Fruit fly (Drosophila melanogaster): Measurements from ENCODE around the gene Art6.

DNA sequence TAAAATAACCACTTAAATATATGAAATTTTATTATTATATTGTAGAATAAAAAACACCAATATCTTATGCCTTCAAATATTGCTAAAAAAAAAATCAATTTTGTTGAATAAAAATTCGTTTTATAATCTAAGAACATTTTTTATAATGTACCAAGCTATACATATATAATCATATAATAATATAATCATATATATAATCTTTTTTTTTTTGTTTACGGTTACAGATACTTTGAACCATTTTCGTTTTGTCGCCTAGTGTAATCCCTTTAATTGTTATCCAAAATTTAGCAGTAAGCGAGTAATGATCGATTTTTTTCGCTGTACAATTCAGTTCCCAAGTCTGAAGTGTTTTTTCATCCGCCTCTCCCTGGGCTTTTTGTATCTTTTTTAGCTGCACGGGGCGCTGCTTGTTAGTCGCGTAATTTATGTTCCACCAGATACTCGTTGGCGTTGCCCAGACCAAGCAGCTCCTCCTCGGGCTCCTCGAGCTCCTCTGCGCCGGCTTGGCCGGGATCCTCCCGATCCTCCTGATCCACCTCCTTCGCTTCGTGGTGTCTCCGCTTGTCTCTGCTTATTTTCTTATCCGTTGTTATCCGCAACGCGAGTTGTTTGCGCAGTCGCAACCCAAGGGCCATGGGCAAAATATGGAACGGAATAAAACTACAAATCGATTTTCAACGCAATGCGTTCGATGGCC, 6.1 kb downstream of the Art6 start:
- TF ChIP-seq H2.0 (GFP tag; IDR thresholded peaks at IDR 0.05), result no peak
- no peak for TF ChIP-seq CG10543 (GFP tag; optimal IDR thresholded peaks at IDR 0.05)
- TF ChIP-seq nom (GFP tag; optimal IDR thresholded peaks at IDR 0.05), result no peak
